Fruit fly (Drosophila melanogaster) whole organism, wandering third instar larva: Measurements from ENCODE around the gene CG1965.

ENCODE experiments used
- br ChIP-seq: fragments of 200-800 bp; sonication (Bioruptor generic); optimal IDR thresholded peaks from 2 replicates; lab custom pipeline; 2016; ENCODE audit warnings: missing biosample characterization, missing genetic modification characterization
- h ChIP-seq: fragments of 200-800 bp; sonication (Bioruptor generic); optimal IDR thresholded peaks from 3 replicates; lab custom pipeline; 2016; ENCODE audit warnings: missing biosample characterization, mild to moderate bottlenecking, missing genetic modification characterization
- psq ChIP-seq: fragments of 200-800 bp; sonication (Bioruptor generic); optimal IDR thresholded peaks from 3 replicates; lab custom pipeline; 2017; ENCODE audit warnings: missing biosample characterization, mild to moderate bottlenecking, missing genetic modification characterization, moderate library complexity
- sv ChIP-seq: fragments of 200-800 bp; sonication (Bioruptor generic); optimal IDR thresholded peaks from 3 replicates; lab custom pipeline; 2016; ENCODE audit warnings: missing biosample characterization, missing genetic modification characterization
- usp ChIP-seq: fragments of >200 bp; optimal IDR thresholded peaks from 2 replicates; lab custom pipeline; 2017; ENCODE audit warnings: missing biosample characterization, missing genetic modification characterization

- TF ChIP-seq sv (GFP tag; lab: Kevin White, UChicago) (no peak), h (no peak), psq (GFP tag; lab: Kevin White, UChicago) (no peak), br (GFP tag; lab: Kevin White, UChicago) (no peak), usp (no peak)
These were observed 24.7 kb downstream of the CG1965 start for dm6 chr3R:7091904-7092303.
